Worm (Caenorhabditis elegans): ENCODE measurements around the gene H23N18.5.

Gene H23N18.5

DNA sequence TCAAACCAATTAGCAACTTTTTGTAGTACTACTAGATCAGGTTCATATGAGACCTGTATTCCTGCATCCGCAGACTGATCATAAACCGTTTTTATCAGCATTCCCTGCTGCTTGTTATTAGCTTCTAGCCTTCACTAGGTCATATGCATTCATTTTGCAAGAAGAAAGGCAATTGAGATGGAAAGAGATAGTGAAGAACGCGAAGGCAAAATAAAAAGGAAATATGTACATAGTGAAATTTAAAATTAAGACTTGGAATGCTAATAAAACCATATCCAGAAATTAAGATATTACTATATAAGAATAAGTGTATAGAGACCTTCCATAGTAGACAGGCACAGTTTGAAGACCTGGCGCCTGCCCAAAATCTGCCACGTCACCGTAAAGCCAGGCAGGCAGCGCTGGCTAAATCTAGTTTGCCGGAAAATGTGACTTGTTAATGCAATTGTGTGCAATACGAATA lies 8.5 kb upstream of the H23N18.5 start, which contains the start of the genes C02E7.8 and srh-23:
TSS of gene C02E7.8 (minus strand) at position 101 of the 463 bp plus-strand sequence.
TSS of gene srh-23 (plus strand) at position 413 of the 463 bp plus-strand sequence.
- no peak for TF ChIP-seq tlp-1 (tag; optimal IDR thresholded peaks at IDR 0.05)
- peak; percentile 33 for TF ChIP-seq blmp-1 (tag; optimal IDR thresholded peaks at IDR 0.05)

DNA sequence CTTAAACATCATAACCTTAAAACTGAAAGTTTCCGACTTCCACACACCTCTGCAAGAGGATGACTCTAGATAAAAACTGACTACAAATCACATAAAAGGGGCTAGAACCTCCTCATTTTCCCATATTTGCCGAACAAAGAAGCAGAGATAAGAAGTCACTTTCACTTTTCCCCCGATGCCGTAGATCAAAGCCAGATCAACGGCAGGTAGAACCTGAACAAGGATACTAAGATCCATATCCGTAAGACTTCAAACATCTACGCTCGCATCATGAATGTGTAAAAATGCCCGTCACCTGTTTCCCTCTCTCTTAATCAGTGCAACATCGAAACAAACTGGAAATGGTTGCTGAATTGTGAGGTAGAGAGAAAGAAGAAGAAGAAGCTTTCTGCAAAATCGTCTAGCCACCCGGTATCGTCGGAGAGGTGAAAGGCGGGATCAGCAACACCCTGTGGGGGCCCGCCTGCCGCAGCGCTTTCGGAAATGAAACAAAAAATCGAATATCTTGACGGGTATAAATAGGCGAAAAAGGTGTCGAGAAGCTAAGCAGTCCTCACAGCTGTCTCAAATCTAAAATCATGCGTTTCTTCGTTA lies 6.6 kb upstream of the H23N18.5 start, which contains the start of gene C02E7.6:
TSS of gene C02E7.6 (plus strand) at position 544 of the 594 bp plus-strand sequence.
- TF ChIP-seq jun-1 (tag; optimal IDR thresholded peaks at IDR 0.05) (peak; percentile 2), C16A3.4 (tag; optimal IDR thresholded peaks at IDR 0.05) (no peak), ztf-4 (tag; optimal IDR thresholded peaks at IDR 0.05) (peak; percentile 81), blmp-1 (tag; optimal IDR thresholded peaks at IDR 0.05) (peak; percentile 88)

DNA sequence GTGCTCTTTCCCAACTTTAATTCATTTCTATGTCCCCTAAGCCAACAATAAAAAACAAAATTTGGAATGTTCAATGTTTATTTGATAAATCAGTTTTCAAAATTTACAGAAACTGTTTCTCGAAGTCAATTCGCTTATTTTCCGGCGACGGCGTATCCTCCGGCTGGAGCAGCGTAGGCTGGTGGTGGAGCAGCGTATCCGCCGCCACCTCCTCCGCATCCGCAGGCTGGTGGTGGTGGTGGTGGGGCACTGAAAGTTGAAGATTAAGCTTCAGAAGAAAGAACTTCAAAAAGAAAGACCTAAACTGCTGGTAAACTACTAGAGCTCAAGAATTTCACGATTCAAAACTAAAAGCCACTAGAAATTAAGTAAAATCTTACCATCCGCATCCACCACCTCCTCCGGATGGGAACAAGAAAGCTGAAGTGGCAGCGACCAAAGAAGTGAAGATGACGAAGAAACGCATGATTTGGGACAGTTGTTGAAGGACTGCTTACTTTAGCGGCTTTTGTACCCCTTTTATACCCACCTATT lies 6.0 kb upstream of the H23N18.5 start, which contains the start of gene C02E7.7:
TSS of gene C02E7.7 (minus strand) at position 484 of the 534 bp plus-strand sequence.
- TF ChIP-seq ceh-82 (tag; optimal IDR thresholded peaks at IDR 0.05) = no peak

DNA sequence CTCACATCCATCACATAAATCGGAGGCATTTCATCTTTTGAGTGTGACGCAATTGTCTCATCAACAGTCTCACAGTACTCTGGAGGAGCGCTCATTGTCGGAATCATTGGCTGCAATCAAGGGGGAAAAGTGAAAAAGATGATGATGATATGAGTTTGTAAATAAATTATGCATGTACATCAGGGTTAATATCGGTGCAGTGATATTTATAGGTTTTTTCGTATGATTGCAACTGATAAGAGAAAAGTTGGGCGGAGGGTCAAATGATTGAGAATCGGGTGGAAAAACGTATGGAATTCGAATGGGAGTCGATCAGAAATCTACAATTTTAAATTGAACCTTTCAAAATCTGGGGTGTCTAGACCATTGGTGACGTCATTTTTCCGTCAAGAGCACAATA lies 2.7 kb upstream of the H23N18.5 start, which contains the start of gene H23N18.6:
TSS of gene H23N18.6 (minus strand) at position 201 of the 400 bp plus-strand sequence.
- TF ChIP-seq C34B4.2 (tag; optimal IDR thresholded peaks at IDR 0.05) = no peak
- TF ChIP-seq elt-2 (tag; optimal IDR thresholded peaks at IDR 0.05) = peak; percentile 75
- no peak for TF ChIP-seq egl-13 (tag; optimal IDR thresholded peaks at IDR 0.05)
- peak; percentile 38 for TF ChIP-seq tlp-1 (tag; optimal IDR thresholded peaks at IDR 0.05)

DNA sequence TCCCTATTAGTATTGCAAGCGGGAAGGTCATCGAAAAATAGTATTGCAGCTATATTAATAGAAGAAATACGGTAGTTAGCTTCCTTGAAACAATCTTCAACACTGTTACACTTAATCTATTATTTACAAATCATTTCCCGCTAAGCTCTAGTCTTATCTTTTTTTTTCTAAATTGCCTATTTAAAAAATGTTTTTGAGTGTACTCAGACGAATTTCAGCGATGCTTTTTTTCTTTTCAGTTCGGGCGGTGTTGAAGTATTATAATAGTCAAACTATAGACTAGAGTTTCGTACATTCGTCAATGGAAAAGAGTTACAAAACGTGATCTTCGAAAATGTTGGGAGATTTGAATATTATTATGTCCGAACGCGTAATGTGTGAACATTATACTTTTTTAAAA lies 1.7 kb upstream of the H23N18.5 start:
- no peak for TF ChIP-seq elt-2 (tag; optimal IDR thresholded peaks at IDR 0.05)
- no peak for TF ChIP-seq hlh-4 (tag; optimal IDR thresholded peaks at IDR 0.05)
- TF ChIP-seq ztf-11 (tag; optimal IDR thresholded peaks at IDR 0.05) = no peak
- no peak for TF ChIP-seq ces-1 (GFP tag; optimal IDR thresholded peaks at IDR 0.05)
- TF ChIP-seq lin-13 (GFP tag; optimal IDR thresholded peaks at IDR 0.05) = no peak
- TF ChIP-seq mef-2 (tag; optimal IDR thresholded peaks at IDR 0.05) = no peak
- no peak for TF ChIP-seq nhr-71 (tag; optimal IDR thresholded peaks at IDR 0.05)
- TF ChIP-seq alr-1 (tag; optimal IDR thresholded peaks at IDR 0.05; ENCODE audit: borderline replicate concordance) = no peak
- TF ChIP-seq nhr-28 (tag; optimal IDR thresholded peaks at IDR 0.05) = no peak
- TF ChIP-seq ceh-8 (GFP tag; optimal IDR thresholded peaks at IDR 0.05) = no peak
- TF ChIP-seq sup-37 (GFP tag; optimal IDR thresholded peaks at IDR 0.05) = no peak
- no peak for TF ChIP-seq nhr-20 (tag; optimal IDR thresholded peaks at IDR 0.05)
- TF ChIP-seq egl-13 (tag; optimal IDR thresholded peaks at IDR 0.05) = no peak
- TF ChIP-seq dsc-1 (tag; optimal IDR thresholded peaks at IDR 0.05) = no peak

DNA sequence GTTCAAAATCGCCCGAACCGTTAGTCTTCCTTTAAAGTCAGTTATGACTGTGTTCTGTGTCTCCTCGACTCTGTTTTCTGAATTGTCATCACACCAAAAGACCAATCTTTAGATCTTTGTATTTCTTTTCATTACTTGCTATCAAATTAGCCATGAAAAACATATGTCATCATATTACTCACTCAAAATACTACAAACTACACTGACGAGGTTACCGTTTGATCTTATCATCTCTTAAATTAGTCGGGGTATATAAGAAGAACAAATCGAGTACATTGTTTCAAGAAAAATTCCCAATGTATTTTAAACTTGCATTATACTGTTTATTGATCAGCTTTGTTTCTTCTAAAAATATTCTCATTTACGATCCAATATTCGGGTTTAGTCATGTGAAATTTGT lies 3.6 kb downstream of the H23N18.5 start, which contains the start of gene ugt-13:
TSS of gene ugt-13 (plus strand) at position 294 of the 400 bp plus-strand sequence.
- TF ChIP-seq sox-4 (tag; optimal IDR thresholded peaks at IDR 0.05) = no peak
- peak; percentile 48 for TF ChIP-seq snu-23 (GFP tag; optimal IDR thresholded peaks at IDR 0.05)
- peak in 4 of 6 experiments; percentile 30 to 69 (median 49) for TF ChIP-seq elt-3 (tag; optimal IDR thresholded peaks at IDR 0.05)
- no peak for TF ChIP-seq ces-1 (GFP tag; optimal IDR thresholded peaks at IDR 0.05)
- no peak for TF ChIP-seq mep-1 (tag; optimal IDR thresholded peaks at IDR 0.05)
- peak; percentile 52 for TF ChIP-seq skn-1 (tag; optimal IDR thresholded peaks at IDR 0.05)
- TF ChIP-seq nhr-85 (tag) = peak; percentile 90
- TF ChIP-seq fkh-8 (tag; optimal IDR thresholded peaks at IDR 0.05) = no peak
- TF ChIP-seq tbx-2 (tag; optimal IDR thresholded peaks at IDR 0.05) = peak; percentile 67
- no peak for TF ChIP-seq elt-2 (tag; optimal IDR thresholded peaks at IDR 0.05)
- TF ChIP-seq ceh-82 (tag; optimal IDR thresholded peaks at IDR 0.05) = no peak
- TF ChIP-seq ama-1 (optimal IDR thresholded peaks at IDR 0.05) = no peak
- TF ChIP-seq hlh-17 (GFP tag; optimal IDR thresholded peaks at IDR 0.05; ENCODE audit: borderline replicate concordance) = no peak
- TF ChIP-seq nhr-71 (tag; optimal IDR thresholded peaks at IDR 0.05) = peak; percentile 66
- no peak for TF ChIP-seq egl-27 (tag; optimal IDR thresholded peaks at IDR 0.05)
- peak; percentile 23 for TF ChIP-seq nhr-28 (tag; optimal IDR thresholded peaks at IDR 0.05)
- TF ChIP-seq nhr-20 (tag; optimal IDR thresholded peaks at IDR 0.05) = peak; percentile 86
- TF ChIP-seq lin-14 (GFP tag; optimal IDR thresholded peaks at IDR 0.05) = peak; percentile 41
- TF ChIP-seq unc-130 (tag; optimal IDR thresholded peaks at IDR 0.05) = no peak
- no peak for TF ChIP-seq nhr-12 (tag; optimal IDR thresholded peaks at IDR 0.05)
- TF ChIP-seq lsy-2 (tag; optimal IDR thresholded peaks at IDR 0.05) = no peak
- TF ChIP-seq C16A3.4 (tag; optimal IDR thresholded peaks at IDR 0.05) = no peak
- peak; percentile 35 for TF ChIP-seq nhr-90 (tag; optimal IDR thresholded peaks at IDR 0.05; ENCODE audit: poor library complexity)
- TF ChIP-seq aha-1 (tag; optimal IDR thresholded peaks at IDR 0.05) = no peak
- no peak for TF ChIP-seq Y116A8C.19 (tag; optimal IDR thresholded peaks at IDR 0.05; ENCODE audit: borderline replicate concordance)
- TF ChIP-seq tlp-1 (tag; optimal IDR thresholded peaks at IDR 0.05) = no peak
